Worm (Caenorhabditis elegans) whole organism, L1 larva: ENCODE measurements around the gene pes-10.

Source experiments
- Y116A8C.19 ChIP-seq: sonication (generic microtip); optimal IDR thresholded peaks from 2 replicates; lab custom pipeline; 2016; ENCODE audit warnings: missing compliant biosample characterization, missing genetic modification characterization, borderline replicate concordance
- efl-1 ChIP-seq, 4 experiments: fragments of 150-350 bp; optimal IDR thresholded peaks in 3 of 4; peaks in 1 of 4; 1 replicate in 1 of 4; 2 replicates in 3 of 4; lab custom pipeline; 2014; ENCODE audit warnings: missing biosample characterization in 2 of 4, missing genetic modification characterization in 2 of 4, missing genetic modification reagents in 2 of 4
- fkh-10 ChIP-seq: sonication (generic microtip); optimal IDR thresholded peaks from 2 replicates; lab custom pipeline; 2017; ENCODE audit warnings: missing biosample characterization, missing genetic modification reagents, missing genetic modification characterization
- fkh-4 ChIP-seq: sonication (generic microtip); optimal IDR thresholded peaks from 2 replicates; lab custom pipeline; 2016; ENCODE audit warnings: missing compliant biosample characterization, missing genetic modification characterization, borderline replicate concordance
- hlh-17 ChIP-seq: fragments of 200-800 bp; sonication (Bioruptor generic); optimal IDR thresholded peaks from 2 replicates; lab custom pipeline; 2018; ENCODE audit warnings: missing genetic modification characterization, mild to moderate bottlenecking, missing compliant biosample characterization, moderate library complexity, borderline replicate concordance
- lin-14 ChIP-seq: fragments of 200-800 bp; sonication (Bioruptor generic); optimal IDR thresholded peaks from 2 replicates; lab custom pipeline; 2018; ENCODE audit warnings: mild to moderate bottlenecking, missing genetic modification characterization, moderate library complexity, missing compliant biosample characterization
- lin-15B ChIP-seq: fragments of 150-350 bp; sonication (generic microtip); optimal IDR thresholded peaks from 3 replicates; lab custom pipeline; 2014; ENCODE audit warnings: missing biosample characterization, missing genetic modification characterization
- nhr-12 ChIP-seq: sonication (generic microtip); optimal IDR thresholded peaks from 2 replicates; lab custom pipeline; 2017; ENCODE audit warnings: missing biosample characterization, missing genetic modification characterization
- skn-1 ChIP-seq: fragments of 150-350 bp; optimal IDR thresholded peaks from 2 replicates; lab custom pipeline; 2014; ENCODE audit warnings: missing biosample characterization, missing genetic modification characterization
- unc-130 ChIP-seq: fragments of 150-350 bp; optimal IDR thresholded peaks from 2 replicates; lab custom pipeline; 2017; ENCODE audit warnings: missing biosample characterization, missing genetic modification characterization, inconsistent platforms
- zip-4 ChIP-seq: fragments of 200-800 bp; sonication (Bioruptor generic); optimal IDR thresholded peaks from 2 replicates; lab custom pipeline; 2018; ENCODE audit warnings: mild to moderate bottlenecking, missing genetic modification characterization, moderate library complexity, missing compliant biosample characterization
- ztf-11 ChIP-seq, 2 experiments: sonication (generic microtip); optimal IDR thresholded peaks; 2 replicates each; lab custom pipeline; 2016 to 2017; ENCODE audit warnings: missing genetic modification characterization in 2 of 2, missing biosample characterization in 1 of 2, missing compliant biosample characterization in 1 of 2

DNA sequence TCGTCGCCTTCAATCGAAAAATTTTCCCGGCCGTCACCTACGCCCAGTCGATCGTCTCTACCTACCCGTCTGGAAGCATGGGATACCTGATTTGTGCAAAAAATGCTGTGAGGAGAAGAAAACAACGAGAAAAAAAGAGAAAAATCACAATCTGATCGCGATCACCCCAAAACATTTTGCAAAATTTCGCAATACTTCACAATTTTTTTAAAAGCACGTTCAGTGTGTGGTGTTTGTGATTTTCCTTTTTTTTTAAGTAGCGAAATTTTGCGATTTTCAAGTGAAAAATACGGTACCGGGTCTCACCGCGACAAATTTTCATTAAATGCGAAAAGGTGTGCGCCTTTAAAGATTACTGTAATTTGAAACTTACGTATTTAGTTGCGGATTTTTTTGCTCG lies 37.9 kb downstream of the pes-10 start:
- TF ChIP-seq lin-15B (tag; lab: Kevin White, UChicago) (no peak), hlh-17 (GFP tag; lab: Kevin White, UChicago) (no peak), unc-130 (tag; lab: Kevin White, UChicago) (no peak), skn-1 (tag; lab: Kevin White, UChicago) (no peak), fkh-10 (GFP tag; lab: Kevin White, UChicago) (no peak), efl-1 (optimal IDR thresholded peaks at IDR 0.05; lab: Kevin White, UChicago) (no peak), efl-1 (GFP tag; optimal IDR thresholded peaks at IDR 0.05 in 1 of 2; lab: Kevin White, UChicago) (no peak), zip-4 (GFP tag; lab: Kevin White, UChicago) (no peak), fkh-4 (tag; lab: Kevin White, UChicago) (no peak), lin-14 (GFP tag; lab: Kevin White, UChicago) (no peak), nhr-12 (tag; lab: Kevin White, UChicago) (no peak), Y116A8C.19 (tag; lab: Kevin White, UChicago) (no peak), ztf-11 (tag; optimal IDR thresholded peaks at IDR 0.05; lab: Kevin White, UChicago) (no peak)
